Worm (Caenorhabditis elegans): ENCODE data around the gene rnf-121.

rnf-121 gene

DNA sequence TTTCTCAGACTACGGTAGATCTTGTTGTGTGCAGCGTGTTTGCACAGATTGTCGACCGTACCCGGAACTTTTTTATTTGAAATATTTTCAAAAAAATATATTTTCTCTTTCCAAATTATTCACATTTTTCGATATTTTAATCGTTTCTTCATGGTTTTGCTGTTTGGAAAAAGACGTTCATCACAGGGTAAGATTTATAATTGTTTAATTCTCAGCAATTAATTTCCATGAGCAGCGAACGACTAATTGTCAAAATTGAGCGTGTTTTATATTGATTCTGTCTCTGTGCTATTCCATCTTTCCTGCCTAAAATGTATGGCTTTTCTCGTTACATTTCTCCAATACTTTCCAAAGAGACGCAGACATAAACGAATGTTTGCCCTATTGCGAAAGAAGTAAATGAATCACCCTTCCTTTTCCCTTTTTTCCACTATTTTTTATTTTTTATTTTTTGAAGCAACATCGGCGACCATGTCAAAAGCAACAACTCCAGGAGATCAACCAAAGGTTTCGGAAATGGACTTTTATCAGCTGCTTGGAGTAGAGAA is 20.4 kb upstream of the rnf-121 start, which contains the start of gene dnj-16:
TSS of gene dnj-16 (plus strand) at position 51 of the 548 bp plus-strand sequence.
- TF ChIP-seq dao-5 (tag; optimal IDR thresholded peaks at IDR 0.05) = no peak
- no peak for TF ChIP-seq him-1 (tag; optimal IDR thresholded peaks at IDR 0.05)
- TF ChIP-seq W03F9.2 (tag; optimal IDR thresholded peaks at IDR 0.05) = peak; percentile 30

DNA sequence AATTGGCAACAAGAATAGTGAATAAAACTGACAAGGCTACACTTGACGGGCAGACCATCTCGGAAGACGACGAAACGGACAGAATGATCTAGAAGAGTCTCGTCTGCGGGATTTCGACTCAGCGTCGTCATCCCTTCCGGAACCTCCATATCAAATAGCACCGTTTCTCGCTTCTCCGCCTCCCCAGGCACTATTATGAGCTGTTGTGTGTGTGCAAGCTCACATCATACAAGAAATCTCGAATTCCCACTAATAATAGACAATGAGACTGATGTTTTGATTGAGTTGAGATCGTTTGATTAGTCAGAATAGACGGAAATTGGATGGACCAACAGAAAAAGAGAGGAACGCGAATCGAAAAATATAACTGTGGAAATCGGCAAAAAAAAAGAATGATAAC is 19.5 kb upstream of the rnf-121 start, which contains the start of gene spp-28:
TSS of gene spp-28 (minus strand) at position 101 of the 400 bp plus-strand sequence.
- no peak for TF ChIP-seq W03F9.2 (tag; optimal IDR thresholded peaks at IDR 0.05)
- TF ChIP-seq him-1 (tag; optimal IDR thresholded peaks at IDR 0.05) = no peak
- TF ChIP-seq dao-5 (tag; optimal IDR thresholded peaks at IDR 0.05) = no peak

ce11 chrIII:4189602-4190001 is 18.8 kb upstream of the rnf-121 start:
- no peak for TF ChIP-seq him-1 (tag; optimal IDR thresholded peaks at IDR 0.05)

- TF ChIP-seq dao-5 (tag; optimal IDR thresholded peaks at IDR 0.05) (no peak), him-1 (tag; optimal IDR thresholded peaks at IDR 0.05) (no peak), W03F9.2 (tag; optimal IDR thresholded peaks at IDR 0.05) (no peak)
Observed at ce11 chrIII:4187845-4188244, 17.1 kb upstream of the rnf-121 start, which contains the start of gene R74.2. R74.2 (plus strand) TSS chrIII:4188160.

DNA sequence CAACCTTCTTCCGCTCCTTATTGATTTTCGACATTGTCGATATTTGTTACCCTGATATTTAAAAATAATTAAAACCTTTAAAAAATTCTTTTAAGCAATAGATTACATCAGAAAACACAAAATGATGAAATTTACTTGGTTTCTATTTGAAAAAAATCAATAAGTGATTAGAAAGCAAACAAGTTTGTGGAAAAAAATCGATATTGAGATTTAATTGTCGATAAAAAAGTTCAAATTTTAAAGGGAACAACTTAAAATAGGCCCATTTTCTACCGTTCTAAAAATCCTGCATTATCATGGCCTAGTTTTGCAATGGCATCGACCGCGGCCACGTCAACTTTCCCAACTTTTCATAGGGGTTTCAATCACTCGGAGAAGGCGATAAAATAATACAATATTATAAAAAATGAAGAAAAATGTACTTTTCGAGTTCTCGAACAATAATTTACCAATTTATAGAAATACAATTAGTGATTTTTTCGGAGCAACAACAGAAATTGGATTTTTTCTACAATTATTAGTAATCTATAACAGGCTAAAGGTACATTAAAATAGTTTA is 16.1 kb upstream of the rnf-121 start, which contains the start of gene lars-1:
TSS of gene lars-1 (minus strand) at position 51 of the 559 bp plus-strand sequence.
- no peak for TF ChIP-seq dao-5 (tag; optimal IDR thresholded peaks at IDR 0.05)
- no peak for TF ChIP-seq him-1 (tag; optimal IDR thresholded peaks at IDR 0.05)
- TF ChIP-seq W03F9.2 (tag; optimal IDR thresholded peaks at IDR 0.05) = no peak

DNA sequence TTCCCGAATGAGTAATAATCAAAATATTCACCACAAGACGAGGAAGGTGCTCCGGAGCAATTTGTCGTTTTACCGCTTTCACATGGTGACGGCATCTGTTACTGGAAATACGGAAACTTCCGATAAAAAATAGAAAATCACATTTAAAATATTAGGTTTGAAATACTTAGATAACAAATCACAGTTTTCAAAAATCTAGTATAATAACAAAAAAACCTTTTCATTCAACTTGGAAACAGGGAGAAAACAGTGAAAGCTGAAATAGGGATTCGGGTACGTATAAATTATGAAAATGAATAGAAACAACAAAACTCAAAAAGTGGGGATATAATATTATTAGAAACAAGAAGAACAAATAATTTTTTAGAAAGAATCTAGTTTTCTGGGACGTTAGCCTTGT is 10.6 kb upstream of the rnf-121 start, which contains the start of gene C16C10.1:
TSS of gene C16C10.1 (minus strand) at position 101 of the 400 bp plus-strand sequence.
- TF ChIP-seq dao-5 (tag; optimal IDR thresholded peaks at IDR 0.05) (no peak), him-1 (tag; optimal IDR thresholded peaks at IDR 0.05) (no peak), W03F9.2 (tag; optimal IDR thresholded peaks at IDR 0.05) (no peak)

ce11 chrIII:4178564-4178963 is 7.8 kb upstream of the rnf-121 start, which contains the start of gene C16C10.2:
C16C10.2 (minus strand) TSS chrIII:4178664.
- TF ChIP-seq dao-5 (tag; optimal IDR thresholded peaks at IDR 0.05) (no peak), W03F9.2 (tag; optimal IDR thresholded peaks at IDR 0.05) (no peak), him-1 (tag; optimal IDR thresholded peaks at IDR 0.05) (no peak)

- TF ChIP-seq dao-5 (tag; optimal IDR thresholded peaks at IDR 0.05) (no peak), W03F9.2 (tag; optimal IDR thresholded peaks at IDR 0.05) (peak; percentile 75)
Observed at ce11 chrIII:4176109-4176596, 5.4 kb upstream of the rnf-121 start, which contains the start of the genes hrde-1 and C16C10.13. hrde-1 (minus strand) TSS chrIII:4176159. C16C10.13 (plus strand) TSS chrIII:4176440.

ce11 chrIII:4175489-4175888 is 4.7 kb upstream of the rnf-121 start:
- TF ChIP-seq him-1 (tag; optimal IDR thresholded peaks at IDR 0.05) = no peak
- no peak for TF ChIP-seq W03F9.2 (tag; optimal IDR thresholded peaks at IDR 0.05)

- no peak for TF ChIP-seq him-1 (tag; optimal IDR thresholded peaks at IDR 0.05)
- no peak for TF ChIP-seq W03F9.2 (tag; optimal IDR thresholded peaks at IDR 0.05)
- no peak for TF ChIP-seq dao-5 (tag; optimal IDR thresholded peaks at IDR 0.05)
Observed at ce11 chrIII:4172210-4172609, 1.5 kb upstream of the rnf-121 start.

ce11 chrIII:4168665-4169064 is 2.1 kb downstream of the rnf-121 start, which contains the start of gene ccdc-55:
ccdc-55 (minus strand) TSS chrIII:4168765.
- TF ChIP-seq him-1 (tag; optimal IDR thresholded peaks at IDR 0.05) (no peak), W03F9.2 (tag; optimal IDR thresholded peaks at IDR 0.05) (no peak), dao-5 (tag; optimal IDR thresholded peaks at IDR 0.05) (no peak)

ce11 chrIII:4166745-4167144 is 4.0 kb downstream of the rnf-121 start, which contains the start of gene rnf-5:
rnf-5 (minus strand) TSS chrIII:4166845.
- TF ChIP-seq dao-5 (tag; optimal IDR thresholded peaks at IDR 0.05) (no peak), W03F9.2 (tag; optimal IDR thresholded peaks at IDR 0.05) (no peak), him-1 (tag; optimal IDR thresholded peaks at IDR 0.05) (no peak)

- TF ChIP-seq him-1 (tag; optimal IDR thresholded peaks at IDR 0.05) (no peak), W03F9.2 (tag; optimal IDR thresholded peaks at IDR 0.05) (no peak), dao-5 (tag; optimal IDR thresholded peaks at IDR 0.05) (no peak)
Observed at ce11 chrIII:4164071-4164470, 6.7 kb downstream of the rnf-121 start, which contains the start of gene C16C10.8. C16C10.8 (minus strand) TSS chrIII:4164171.

- TF ChIP-seq him-1 (tag; optimal IDR thresholded peaks at IDR 0.05) (no peak), W03F9.2 (tag; optimal IDR thresholded peaks at IDR 0.05) (no peak), dao-5 (tag; optimal IDR thresholded peaks at IDR 0.05) (no peak)
Observed at ce11 chrIII:4160937-4161336, 9.8 kb downstream of the rnf-121 start, which contains the start of gene C01G12.16. C01G12.16 (plus strand) TSS chrIII:4161237.

All from whole organism, L4/young adult.